Fruit fly (Drosophila melanogaster): Measurements from ENCODE around the gene CG15059.

DNA sequence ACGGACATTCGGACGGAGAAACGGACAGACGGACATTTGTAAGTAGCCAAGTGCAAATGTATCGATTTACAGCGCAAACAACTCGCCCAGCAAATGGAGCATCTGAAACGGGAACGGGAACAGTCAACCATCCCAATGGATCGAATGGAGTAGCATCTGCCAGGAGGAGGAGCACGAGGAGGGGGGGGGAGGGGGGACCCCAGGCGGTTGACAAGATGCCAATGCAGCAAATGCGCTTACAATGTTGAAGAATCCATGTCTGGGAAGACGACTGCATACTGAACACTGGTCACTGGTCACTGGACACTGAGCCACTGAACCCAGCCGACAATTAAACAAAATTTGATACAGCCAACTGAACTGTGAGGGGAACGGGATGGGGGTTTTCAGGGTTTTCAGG is 7.4 kb downstream of the CG15059 start:
- no peak for TF ChIP-seq Abd-B (GFP tag; optimal IDR thresholded peaks at IDR 0.05)
- TF ChIP-seq ey (GFP tag; optimal IDR thresholded peaks at IDR 0.05) = no peak
- TF ChIP-seq Mio (GFP tag; optimal IDR thresholded peaks at IDR 0.05) = no peak
- TF ChIP-seq usp (GFP tag; optimal IDR thresholded peaks at IDR 0.05) = no peak
- no peak for TF ChIP-seq Hnf4 (GFP tag; optimal IDR thresholded peaks at IDR 0.05)
- no peak for TF ChIP-seq h (GFP tag; optimal IDR thresholded peaks at IDR 0.05)
- TF ChIP-seq HLH106 (tag; optimal IDR thresholded peaks at IDR 0.05) = no peak

Measured in whole organism, wandering third instar larva.